Worm (Caenorhabditis elegans) whole organism, L4 larva: ENCODE data around the gene F20D1.3.

ENCODE experiments used
- aha-1 ChIP-seq: fragments of 150-350 bp; peaks from one replicate; lab custom pipeline; 2014; ENCODE audit warnings: missing biosample characterization, missing genetic modification characterization
- dmd-8 ChIP-seq: fragments of 200-800 bp; sonication (Bioruptor generic); IDR thresholded peaks from 2 replicates; pipeline ENCODE4 v1.3.6; 2022; ENCODE audit warnings: missing genetic modification characterization, missing compliant biosample characterization
- egl-27 ChIP-seq: sonication (generic microtip); optimal IDR thresholded peaks from 3 replicates; lab custom pipeline; 2017; ENCODE audit warnings: missing biosample characterization, missing genetic modification reagents, missing genetic modification characterization
- egl-43 ChIP-seq: fragments of 200-800 bp; sonication (Bioruptor generic); IDR thresholded peaks from 2 replicates; pipeline ENCODE4 v1.3.6; 2022; ENCODE audit warnings: missing genetic modification reagents, missing genetic modification characterization, missing compliant biosample characterization
- fos-1 ChIP-seq: fragments of 150-350 bp; optimal IDR thresholded peaks from 2 replicates; lab custom pipeline; 2014; ENCODE audit warnings: missing biosample characterization, missing genetic modification characterization
- jun-1 ChIP-seq: fragments of 150-350 bp; optimal IDR thresholded peaks from 2 replicates; lab custom pipeline; 2014; ENCODE audit warnings: missing biosample characterization, missing genetic modification reagents, missing genetic modification characterization
- lin-13 ChIP-seq: fragments of 150-350 bp; optimal IDR thresholded peaks from 2 replicates; lab custom pipeline; 2014; ENCODE audit warnings: missing biosample characterization, missing genetic modification reagents, missing genetic modification characterization
- lin-39 ChIP-seq: fragments of 150-350 bp; optimal IDR thresholded peaks from 2 replicates; lab custom pipeline; 2014; ENCODE audit warnings: missing biosample characterization, missing genetic modification reagents, missing genetic modification characterization
- mep-1 ChIP-seq: fragments of 150-350 bp; sonication (generic microtip); optimal IDR thresholded peaks from 3 replicates; lab custom pipeline; 2014; ENCODE audit warnings: missing biosample characterization, missing genetic modification characterization
- nhr-237 ChIP-seq: sonication (generic microtip); optimal IDR thresholded peaks from 2 replicates; lab custom pipeline; 2017; ENCODE audit warnings: missing biosample characterization, missing genetic modification characterization
- pha-4 ChIP-seq, 2 experiments: fragments of 150-350 bp in 1 of 2; fragments of 200-800 bp in 1 of 2; sonication (Bioruptor generic) in 1 of 2; IDR thresholded peaks in 1 of 2; optimal IDR thresholded peaks in 1 of 2; 2 replicates each; pipeline versions ENCODE4 v1.3.6 to Lab custom; 2014 to 2022; ENCODE audit warnings: missing genetic modification characterization in 2 of 2, missing genetic modification reagents in 2 of 2, missing biosample characterization in 1 of 2, missing compliant biosample characterization in 1 of 2
- skn-1 ChIP-seq: fragments of 150-350 bp; optimal IDR thresholded peaks from 2 replicates; lab custom pipeline; 2014; ENCODE audit warnings: missing biosample characterization, missing genetic modification characterization
- snpc-4 ChIP-seq: fragments of 150-350 bp; optimal IDR thresholded peaks from 2 replicates; lab custom pipeline; 2014; ENCODE audit warnings: missing biosample characterization, missing genetic modification characterization
- ztf-11 ChIP-seq: fragments of 150-350 bp; optimal IDR thresholded peaks from 2 replicates; lab custom pipeline; 2014; ENCODE audit warnings: missing biosample characterization, missing genetic modification characterization

DNA sequence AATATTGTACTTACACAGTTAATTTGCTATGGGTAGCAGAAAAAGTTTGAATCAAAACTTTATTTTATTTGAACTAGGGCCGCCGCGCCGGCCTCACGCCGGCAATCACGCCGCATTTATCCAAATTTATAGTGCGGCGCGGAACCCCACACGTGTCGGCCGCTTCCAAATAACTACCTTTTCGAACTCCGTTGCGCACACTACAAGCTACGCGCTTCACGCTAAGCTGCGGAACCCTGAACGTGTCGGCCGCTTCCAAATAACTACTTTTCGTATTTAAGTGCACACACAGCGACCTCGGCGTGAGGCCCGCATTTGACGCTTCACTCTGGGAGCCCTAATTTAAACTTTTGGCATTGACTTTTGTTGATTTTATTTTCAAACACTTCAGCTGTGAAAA is 44.5 kb upstream of the F20D1.3 start:
- TF ChIP-seq aha-1 (tag; lab: Kevin White, UChicago), result no peak
- no peak for TF ChIP-seq skn-1 (tag; lab: Kevin White, UChicago)
- TF ChIP-seq egl-43 (GFP tag; lab: Robert Waterston, UW), result no peak
- no peak for TF ChIP-seq nhr-237 (tag; lab: Kevin White, UChicago)
- no peak for TF ChIP-seq lin-39 (tag; lab: Kevin White, UChicago)
- no peak for TF ChIP-seq lin-13 (GFP tag; lab: Kevin White, UChicago)
- TF ChIP-seq jun-1 (tag; lab: Kevin White, UChicago), result no peak
- no peak for TF ChIP-seq fos-1 (tag; lab: Kevin White, UChicago)
- TF ChIP-seq egl-27, result no peak
- TF ChIP-seq dmd-8 (GFP tag; lab: Robert Waterston, UW), result no peak
- TF ChIP-seq pha-4 (GFP tag; IDR thresholded peaks at IDR 0.05; lab: Robert Waterston, UW), result no peak
- no peak for TF ChIP-seq pha-4 (tag; optimal IDR thresholded peaks at IDR 0.05; lab: Kevin White, UChicago)
- no peak for TF ChIP-seq mep-1
- TF ChIP-seq ztf-11 (tag; lab: Kevin White, UChicago), result no peak
- no peak for TF ChIP-seq snpc-4 (tag; lab: Kevin White, UChicago)
